Fruit fly (Drosophila melanogaster) whole organism, adult: ENCODE results near the gene GlyRS.
A peak's percentile ranks its signal among the peaks of the same experiment; 100 is the strongest.

ENCODE experiments used
- CG11617 ChIP-seq: fragments of 200-800 bp; sonication (Bioruptor generic); optimal IDR thresholded peaks from 2 replicates; lab custom pipeline; 2017; ENCODE audit warnings: mild to moderate bottlenecking, missing biosample characterization, missing genetic modification reagents, missing genetic modification characterization
- CG33017 ChIP-seq: fragments of 200-800 bp; sonication (Bioruptor generic); optimal IDR thresholded peaks from 2 replicates; lab custom pipeline; 2018; ENCODE audit warnings: missing biosample characterization, mild to moderate bottlenecking, missing genetic modification characterization, moderate library complexity
- CG7101 ChIP-seq: fragments of 200-800 bp; sonication (Bioruptor generic); optimal IDR thresholded peaks from 2 replicates; lab custom pipeline; 2018; ENCODE audit warnings: missing biosample characterization, mild to moderate bottlenecking, missing genetic modification characterization, moderate library complexity
- cic ChIP-seq: fragments of 200-800 bp; sonication (Bioruptor generic); optimal IDR thresholded peaks from 2 replicates; lab custom pipeline; 2017; ENCODE audit warnings: missing biosample characterization, mild to moderate bottlenecking, missing genetic modification characterization, moderate library complexity
- tj ChIP-seq: fragments of 200-800 bp; sonication (Bioruptor generic); optimal IDR thresholded peaks from 3 replicates; lab custom pipeline; 2017; ENCODE audit warnings: missing biosample characterization, mild to moderate bottlenecking, missing genetic modification characterization, moderate library complexity

dm6 chr3L:15103988-15104848 lies 9.3 kb downstream of the GlyRS start:
- TF ChIP-seq CG7101 (tag; lab: Kevin White, UChicago) (no peak), cic (GFP tag; lab: Kevin White, UChicago) (no peak), tj (peak; percentile 6), CG33017 (tag; lab: Kevin White, UChicago) (no peak), CG11617 (GFP tag; lab: Kevin White, UChicago) (no peak)
